Worm (Caenorhabditis elegans) whole organism, L4 larva: ENCODE data around the gene wrt-4.

Source experiments
- cey-2 ChIP-seq: sonication (generic microtip); optimal IDR thresholded peaks from 3 replicates; lab custom pipeline; 2017; ENCODE audit warnings: missing genetic modification characterization, mild to moderate bottlenecking, missing compliant biosample characterization, antibody characterized with exemption, borderline replicate concordance; ENCODE audit not compliant: insufficient read depth
- dpl-1 ChIP-seq: fragments of 150-350 bp; optimal IDR thresholded peaks from 2 replicates; lab custom pipeline; 2014; ENCODE audit warnings: missing biosample characterization, missing genetic modification reagents, missing genetic modification characterization
- pha-4 ChIP-seq, 2 experiments: fragments of 150-350 bp in 1 of 2; fragments of 200-800 bp in 1 of 2; sonication (Bioruptor generic) in 1 of 2; IDR thresholded peaks in 1 of 2; optimal IDR thresholded peaks in 1 of 2; 2 replicates each; pipeline versions ENCODE4 v1.3.6 to Lab custom; 2014 to 2022; ENCODE audit warnings: missing genetic modification characterization in 2 of 2, missing genetic modification reagents in 2 of 2, missing biosample characterization in 1 of 2, missing compliant biosample characterization in 1 of 2
- spr-3 ChIP-seq: fragments of 200-800 bp; sonication (Bioruptor generic); optimal IDR thresholded peaks from 2 replicates; lab custom pipeline; 2018; ENCODE audit warnings: mild to moderate bottlenecking, missing genetic modification characterization, missing compliant biosample characterization

ce11 chrX:15713189-15713588 lies 43.9 kb downstream of the wrt-4 start:
- TF ChIP-seq cey-2 (tag; lab: Kevin White, UChicago) (no peak), pha-4 (GFP tag; IDR thresholded peaks at IDR 0.05; lab: Robert Waterston, UW) (no peak), pha-4 (tag; optimal IDR thresholded peaks at IDR 0.05; lab: Kevin White, UChicago) (no peak), spr-3 (GFP tag; lab: Kevin White, UChicago) (no peak), dpl-1 (GFP tag; lab: Kevin White, UChicago) (no peak)
